Fruit fly (Drosophila melanogaster) Kc167 (cell line): ENCODE data around the gene Shmt.
A peak's percentile ranks its signal among the peaks of the same experiment; 100 is the strongest.

Experiments
- Myc ChIP-seq: fragments of >200 bp; optimal IDR thresholded peaks from 2 replicates; lab custom pipeline; 2017; ENCODE audit warnings: missing external identifiers
- Sin3A ChIP-seq: fragments of >200 bp; optimal IDR thresholded peaks from 2 replicates; lab custom pipeline; 2018; ENCODE audit warnings: missing external identifiers
- h ChIP-seq: fragments of >200 bp; optimal IDR thresholded peaks from 3 replicates; lab custom pipeline; 2018; ENCODE audit warnings: missing external identifiers
- insv ChIP-seq: fragments of >200 bp; optimal IDR thresholded peaks from 3 replicates; lab custom pipeline; 2018; ENCODE audit warnings: missing external identifiers
- psq ChIP-seq: fragments of >200 bp; optimal IDR thresholded peaks from 2 replicates; lab custom pipeline; 2017; ENCODE audit warnings: missing external identifiers
- ttk ChIP-seq: sonication (Bioruptor generic); optimal IDR thresholded peaks from 2 replicates; lab custom pipeline; 2017; ENCODE audit warnings: missing external identifiers

Gene Shmt

DNA sequence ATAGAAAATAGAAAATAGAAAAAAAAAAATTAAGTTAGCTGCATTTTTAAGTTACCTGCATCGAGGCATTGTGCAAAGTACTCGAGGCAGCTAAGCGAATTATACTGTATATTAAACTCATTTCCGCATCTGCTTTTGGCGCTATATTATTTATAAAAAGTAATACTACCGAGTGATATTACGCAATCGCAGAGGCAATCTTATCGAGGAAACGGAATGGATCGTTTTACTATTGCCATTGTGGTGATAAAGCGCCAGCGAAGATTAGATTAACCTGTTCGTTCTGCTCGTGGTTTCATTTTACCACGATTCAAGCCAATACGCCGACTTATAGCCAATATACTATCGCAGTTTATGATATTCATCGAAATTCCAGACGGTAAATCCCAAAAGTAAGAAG lies 32.3 kb downstream of the Shmt start:
- no peak for TF ChIP-seq h (lab: Kevin White, UChicago)
- TF ChIP-seq ttk (lab: Kevin White, UChicago), result no peak
- TF ChIP-seq insv (lab: Kevin White, UChicago), result no peak
- no peak for TF ChIP-seq psq
- TF ChIP-seq Myc, result no peak
- no peak for TF ChIP-seq Sin3A (lab: Kevin White, UChicago)

DNA sequence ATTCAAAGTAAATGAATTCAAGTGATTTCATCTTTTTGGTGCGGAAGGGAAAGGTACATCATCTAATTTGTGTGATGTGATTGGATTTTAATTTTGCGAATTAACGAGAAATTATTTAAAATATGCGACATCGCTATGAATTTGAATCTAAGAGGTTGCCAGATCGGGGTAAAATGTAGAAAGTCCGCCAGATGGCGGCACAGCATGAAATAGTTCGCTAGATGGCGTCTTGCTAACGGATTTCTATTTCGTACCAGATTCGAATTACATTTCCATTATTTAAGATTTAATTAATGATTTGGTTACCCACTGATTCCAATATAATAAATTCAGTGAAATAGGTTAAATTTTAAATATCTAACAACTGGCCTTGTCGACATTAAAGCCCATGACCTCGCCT lies 33.2 kb downstream of the Shmt start:
- no peak for TF ChIP-seq insv (lab: Kevin White, UChicago)
- TF ChIP-seq h (lab: Kevin White, UChicago), result no peak
- no peak for TF ChIP-seq psq
- TF ChIP-seq Myc, result no peak
- no peak for TF ChIP-seq Sin3A (lab: Kevin White, UChicago)
- no peak for TF ChIP-seq ttk (lab: Kevin White, UChicago)

dm6 chrX:5880139-5880924 lies 36.3 kb downstream of the Shmt start:
- TF ChIP-seq psq (peak; percentile 16), ttk (lab: Kevin White, UChicago) (no peak), Sin3A (lab: Kevin White, UChicago) (no peak), insv (lab: Kevin White, UChicago) (no peak)

DNA sequence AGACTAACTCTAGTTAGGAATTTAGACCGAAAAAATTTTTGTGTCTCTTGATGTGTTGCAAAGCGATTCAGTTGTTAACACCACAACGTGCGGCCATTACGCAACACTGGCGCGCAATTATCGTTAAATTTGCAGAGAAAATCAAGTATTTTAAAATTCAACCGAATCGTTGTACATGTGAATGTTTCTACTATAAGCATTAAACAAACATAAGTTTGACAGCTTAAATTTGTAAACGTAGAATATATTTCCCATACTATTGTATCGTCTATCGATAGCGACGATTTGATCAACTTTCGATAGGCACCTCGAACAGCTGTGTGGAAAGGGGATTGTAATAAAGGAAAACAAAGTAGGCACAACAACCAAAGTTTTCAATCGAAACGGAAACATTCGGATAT lies 37.1 kb downstream of the Shmt start, which contains the start of the genes Usp30 and CG16721:
Gene Usp30 (minus strand): TSS at position 245 of the 401 bp plus-strand sequence.
Gene CG16721 (plus strand): TSS at position 327 of the 401 bp plus-strand sequence.
- TF ChIP-seq insv (lab: Kevin White, UChicago) (no peak), h (lab: Kevin White, UChicago) (no peak), Myc (no peak), Sin3A (lab: Kevin White, UChicago) (peak; percentile 4), psq (peak; percentile 25), ttk (lab: Kevin White, UChicago) (no peak)

- TF ChIP-seq h (lab: Kevin White, UChicago) (no peak), insv (lab: Kevin White, UChicago) (no peak), psq (no peak), Myc (no peak), ttk (lab: Kevin White, UChicago) (no peak)
Observed at dm6 chrX:5876584-5876983, 40.0 kb downstream of the Shmt start, which contains the start of gene mof. TSS of gene mof (minus strand) at chrX:5876853.

dm6 chrX:5873164-5873563 lies 43.4 kb downstream of the Shmt start, which contains the start of gene GAA1:
TSS of gene GAA1 (minus strand) at chrX:5873357.
- TF ChIP-seq ttk (lab: Kevin White, UChicago) (no peak), Sin3A (lab: Kevin White, UChicago) (no peak), psq (no peak), Myc (no peak), insv (lab: Kevin White, UChicago) (no peak), h (lab: Kevin White, UChicago) (no peak)

dm6 chrX:5868795-5869194 lies 47.8 kb downstream of the Shmt start, which contains the start of gene CG15764:
TSS of gene CG15764 (plus strand) at chrX:5869095.
- TF ChIP-seq insv (lab: Kevin White, UChicago) (no peak), Sin3A (lab: Kevin White, UChicago) (no peak), ttk (lab: Kevin White, UChicago) (no peak), h (lab: Kevin White, UChicago) (no peak), psq (no peak), Myc (no peak)

DNA sequence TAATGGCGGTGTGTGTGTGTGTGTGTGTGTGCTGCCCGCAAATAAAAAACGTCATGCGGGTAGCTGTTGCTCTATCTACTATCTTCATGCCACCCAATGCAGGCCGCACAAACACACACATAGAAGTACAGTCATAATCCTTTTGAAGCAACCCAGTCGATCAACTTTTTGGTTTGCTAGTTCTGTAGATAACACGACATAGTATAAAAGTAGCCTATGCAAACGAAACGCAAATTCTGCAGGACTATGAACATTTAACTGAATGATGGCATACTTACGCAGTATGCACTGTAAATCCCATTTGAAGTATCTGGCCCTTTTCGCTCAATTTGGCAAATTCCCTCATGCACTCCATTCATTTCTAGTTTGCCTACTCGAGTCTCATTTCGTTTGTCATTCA lies 50.5 kb downstream of the Shmt start:
- TF ChIP-seq psq (no peak), ttk (lab: Kevin White, UChicago) (no peak), Myc (no peak), h (lab: Kevin White, UChicago) (no peak), Sin3A (lab: Kevin White, UChicago) (no peak), insv (lab: Kevin White, UChicago) (no peak)

DNA sequence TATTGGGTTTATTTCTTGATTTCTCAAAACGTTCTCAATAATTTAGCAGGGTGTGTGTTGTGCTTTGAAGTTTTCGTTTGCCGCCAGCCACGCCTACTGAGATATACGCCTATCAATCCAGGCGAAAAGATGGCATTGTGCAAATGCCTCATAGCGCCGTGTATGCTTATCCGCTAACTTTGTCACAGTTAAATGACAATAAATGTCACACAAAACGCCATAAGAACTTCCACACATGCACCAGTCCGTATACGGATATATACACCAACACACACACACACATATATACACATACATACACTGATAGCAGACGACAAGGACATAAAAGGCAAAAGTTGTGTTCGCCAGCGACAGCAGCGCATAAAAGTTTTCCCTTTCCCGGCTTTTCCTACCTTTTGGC lies 51.5 kb downstream of the Shmt start, which contains the start of gene CG43137:
Gene CG43137 (minus strand): TSS at position 101 of the 400 bp plus-strand sequence.
- TF ChIP-seq psq, result no peak
